Worm (Caenorhabditis elegans): ENCODE data around the gene F41G3.10.

Gene F41G3.10

DNA sequence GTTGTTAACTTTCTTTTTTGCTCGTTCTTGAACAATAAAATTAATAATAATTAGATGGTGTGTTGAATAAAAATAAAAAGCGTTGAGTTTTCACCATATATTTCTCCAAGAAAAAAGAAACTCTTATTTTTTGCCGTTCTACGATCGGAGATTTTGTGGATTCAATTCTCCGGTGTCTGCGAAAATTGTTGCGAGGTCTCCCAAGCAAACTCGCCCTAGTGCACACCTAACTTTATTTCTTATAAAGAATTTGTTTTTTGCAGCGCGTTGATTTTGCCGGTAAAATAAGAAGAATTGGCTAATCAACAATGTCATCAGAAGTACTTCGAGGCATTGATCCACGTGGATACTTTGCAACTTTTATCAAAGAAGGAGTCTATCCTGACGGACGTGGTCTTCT is 7.9 kb downstream of the F41G3.10 start, which contains the start of gene exos-8 (continued):
- TF ChIP-seq attf-5 (GFP tag; optimal IDR thresholded peaks at IDR 0.05) = peak; percentile 87
- peak; percentile 37 for TF ChIP-seq dpl-1 (GFP tag; optimal IDR thresholded peaks at IDR 0.05)
- TF ChIP-seq him-1 (tag; optimal IDR thresholded peaks at IDR 0.05) = peak; percentile 12
- TF ChIP-seq snpc-3.4 (tag; optimal IDR thresholded peaks at IDR 0.05) = no peak
- no peak for TF ChIP-seq B0035.1 (tag; optimal IDR thresholded peaks at IDR 0.05)
- TF ChIP-seq lin-54 (GFP tag; optimal IDR thresholded peaks at IDR 0.05) = peak; percentile 40
- peak; percentile 36; the same call in 1 of the 2 replicates for TF ChIP-seq madf-8 (GFP tag; conservative IDR thresholded peaks at IDR 0.05)
- TF ChIP-seq lsl-1 (GFP tag; optimal IDR thresholded peaks at IDR 0.05) = peak; percentile 34
- TF ChIP-seq F37B4.10 (GFP tag; IDR thresholded peaks at IDR 0.05) = no peak
- TF ChIP-seq rpc-1 (optimal IDR thresholded peaks at IDR 0.05) = no peak
- no peak for TF ChIP-seq rpc-1 (tag; optimal IDR thresholded peaks at IDR 0.05)
- TF ChIP-seq mcd-1 (GFP tag; IDR thresholded peaks at IDR 0.05) = peak; percentile 92
- peak; percentile 33 for TF ChIP-seq ztf-18 (tag; optimal IDR thresholded peaks at IDR 0.05)
- TF ChIP-seq madf-6 (GFP tag; IDR thresholded peaks at IDR 0.05) = 0 out of 2 replicates have a peak, but pooled peaks have one; percentile 16

DNA sequence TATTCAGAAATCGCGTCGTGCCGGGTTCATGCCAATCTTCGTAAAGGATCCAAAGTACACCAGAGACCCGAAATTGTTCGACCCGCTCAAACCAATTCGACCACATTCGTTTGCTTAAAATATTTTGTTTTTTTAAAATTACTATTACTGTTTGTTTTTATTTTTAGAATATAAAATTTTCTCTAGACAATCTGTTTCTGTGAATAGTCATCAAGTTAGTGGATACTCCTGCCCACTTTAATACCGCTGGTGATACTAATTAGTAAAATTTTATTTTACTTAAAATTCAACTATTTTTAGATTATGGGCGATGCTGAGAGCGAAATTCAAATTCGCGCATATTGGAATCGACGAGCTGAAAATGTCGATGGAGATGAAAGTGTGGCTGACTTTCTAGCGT is 12.7 kb downstream of the F41G3.10 start, which contains the start of gene T14B4.1:
TSS of gene T14B4.1 (plus strand) at position 301 of the 400 bp plus-strand sequence.
- TF ChIP-seq F37B4.10 (GFP tag; IDR thresholded peaks at IDR 0.05) (no peak), tbx-9 (tag; optimal IDR thresholded peaks at IDR 0.05; ENCODE audit: borderline replicate concordance) (no peak), madf-3 (GFP tag; IDR thresholded peaks at IDR 0.05) (no peak), F39B2.1 (GFP tag; IDR thresholded peaks at IDR 0.05) (no peak), T07F8.4 (tag; optimal IDR thresholded peaks at IDR 0.05) (no peak), F22D6.2 (tag; optimal IDR thresholded peaks at IDR 0.05) (no peak), B0019.2 (GFP tag; conservative IDR thresholded peaks at IDR 0.05) (no peak), lin-26 (GFP tag; IDR thresholded peaks at IDR 0.05) (no peak), madf-10 (tag; optimal IDR thresholded peaks at IDR 0.05) (no peak), lir-1 (GFP tag; conservative IDR thresholded peaks at IDR 0.05) (no peak), snpc-4 (GFP tag; optimal IDR thresholded peaks at IDR 0.05) (no peak), snpc-4 (tag; optimal IDR thresholded peaks at IDR 0.05) (no peak), sea-2 (GFP tag; IDR thresholded peaks at IDR 0.05) (no peak), Y79H2A.3 (GFP tag; conservative IDR thresholded peaks at IDR 0.05) (no peak), F49E8.2 (tag; optimal IDR thresholded peaks at IDR 0.05; ENCODE audit: insufficient read depth) (no peak), F33H1.4 (GFP tag; IDR thresholded peaks at IDR 0.05) (no peak), hsf-1 (GFP tag; IDR thresholded peaks at IDR 0.05) (no peak)

DNA sequence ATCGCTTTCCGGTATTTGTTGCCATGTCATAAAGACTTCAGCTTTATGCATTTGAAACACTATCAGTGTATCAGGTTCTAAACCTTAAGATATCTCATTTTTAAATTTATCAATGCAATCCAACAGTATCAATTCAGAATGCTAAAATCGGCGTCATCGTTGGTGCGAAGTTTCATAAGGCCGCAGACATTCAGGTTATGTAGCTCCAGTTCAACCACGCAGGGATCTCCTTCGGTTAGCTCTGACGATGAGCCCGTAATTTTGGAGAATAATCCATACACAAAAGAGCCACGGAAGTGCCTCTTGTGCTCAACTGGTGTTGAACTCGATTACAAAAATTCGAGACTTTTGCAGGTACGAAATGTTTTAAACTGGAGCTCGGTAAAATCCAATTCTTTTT is 13.3 kb downstream of the F41G3.10 start, which contains the start of gene mrps-18.C:
TSS of gene mrps-18.C (plus strand) at position 138 of the 400 bp plus-strand sequence.
- TF ChIP-seq nhr-90 (tag; optimal IDR thresholded peaks at IDR 0.05) = no peak
- TF ChIP-seq dpff-1 (tag; optimal IDR thresholded peaks at IDR 0.05) = no peak
- TF ChIP-seq lin-40 (tag; optimal IDR thresholded peaks at IDR 0.05) = no peak
- TF ChIP-seq ztf-6 (GFP tag; IDR thresholded peaks at IDR 0.05) = no peak
- TF ChIP-seq let-526 (GFP tag; IDR thresholded peaks at IDR 0.05) = no peak
- TF ChIP-seq let-607 (tag; optimal IDR thresholded peaks at IDR 0.05) = no peak
- no peak for TF ChIP-seq snpc-1.3 (tag; optimal IDR thresholded peaks at IDR 0.05; ENCODE audit: insufficient read depth)
- no peak for TF ChIP-seq F49E8.2 (tag; optimal IDR thresholded peaks at IDR 0.05; ENCODE audit: insufficient read depth)
- TF ChIP-seq T26A5.8 (tag; optimal IDR thresholded peaks at IDR 0.05) = no peak
- no peak for TF ChIP-seq F37B4.10 (GFP tag; IDR thresholded peaks at IDR 0.05)
- TF ChIP-seq snpc-3.4 (tag; optimal IDR thresholded peaks at IDR 0.05) = no peak
- TF ChIP-seq Y56A3A.18 (GFP tag; IDR thresholded peaks at IDR 0.05) = no peak
- TF ChIP-seq hsf-1 (GFP tag; IDR thresholded peaks at IDR 0.05) = 0 out of 2 replicates have a peak, but pooled peaks have one; percentile 27
- no peak for TF ChIP-seq mxl-1 (tag; optimal IDR thresholded peaks at IDR 0.05)
- no peak for TF ChIP-seq tbx-9 (tag; optimal IDR thresholded peaks at IDR 0.05; ENCODE audit: borderline replicate concordance)
- TF ChIP-seq F22D6.2 (tag; optimal IDR thresholded peaks at IDR 0.05) = no peak
- no peak for TF ChIP-seq ccch-3 (GFP tag; optimal IDR thresholded peaks at IDR 0.05)
- TF ChIP-seq somi-1 (GFP tag; optimal IDR thresholded peaks at IDR 0.05) = no peak
- TF ChIP-seq tlf-1 (GFP tag; optimal IDR thresholded peaks at IDR 0.05) = no peak
- TF ChIP-seq Y53F4B.3 (GFP tag; IDR thresholded peaks at IDR 0.05) = no peak
- TF ChIP-seq fkh-3 (tag; optimal IDR thresholded peaks at IDR 0.05) = no peak
- no peak for TF ChIP-seq ztf-28 (GFP tag; IDR thresholded peaks at IDR 0.05)
- TF ChIP-seq egl-44 (GFP tag; IDR thresholded peaks at IDR 0.05) = no peak

Measured in whole organism, young adult.